Comparison of ENCODE assay signal across 1 fruit fly cellular context in genomic region chr3R:21112742-21113465, dm6.
TF ChIP-seq lines count a peak whose summit lies in the region.

No protein-coding gene starts in this region.

TF ChIP-seq in whole organism, embryonic, 481 proteins besides CTCF, POLR2A, EP300 and RAD21 (continued from another document and continues in another):
- TF ChIP-seq fd64A (GFP tag; optimal IDR thresholded peaks at IDR 0.05; lab: Kevin White, UChicago) (peak; percentile 88), gfzf (GFP tag; optimal IDR thresholded peaks at IDR 0.05; lab: Kevin White, UChicago) (no peak), Hsf (GFP tag; optimal IDR thresholded peaks at IDR 0.05; lab: Kevin White, UChicago) (peak; percentile 91), ttk (GFP tag; IDR thresholded peaks at IDR 0.05; lab: Robert Waterston, UW) (peak; percentile 75), CG17802 (tag; optimal IDR thresholded peaks at IDR 0.05; lab: Kevin White, UChicago) (peak; percentile 75), sc (optimal IDR thresholded peaks at IDR 0.05; lab: Kevin White, UChicago) (no peak), sc (GFP tag; optimal IDR thresholded peaks at IDR 0.05; lab: Kevin White, UChicago) (peak; percentile 72), CG13123 (GFP tag; optimal IDR thresholded peaks at IDR 0.05; lab: Kevin White, UChicago) (peak; percentile 80), Neu2 (GFP tag; optimal IDR thresholded peaks at IDR 0.05; lab: Kevin White, UChicago; ENCODE audit: borderline replicate concordance) (peak; percentile 27), cg (GFP tag; optimal IDR thresholded peaks at IDR 0.05; lab: Kevin White, UChicago) (no peak), slou (GFP tag; optimal IDR thresholded peaks at IDR 0.05; lab: Kevin White, UChicago) (peak; percentile 74), HLHmδ (GFP tag; optimal IDR thresholded peaks at IDR 0.05; lab: Kevin White, UChicago) (no peak), sim (GFP tag; IDR thresholded peaks at IDR 0.05; lab: Robert Waterston, UW) (peak; percentile 65; the same call in 1 of the 2 replicates), Dip3 (GFP tag; optimal IDR thresholded peaks at IDR 0.05; lab: Kevin White, UChicago) (peak; percentile 87), H15 (GFP tag; IDR thresholded peaks at IDR 0.05; lab: Robert Waterston, UW) (peak; percentile 84), ac (GFP tag; optimal IDR thresholded peaks at IDR 0.05; lab: Kevin White, UChicago) (peak; percentile 75), dm (GFP tag; optimal IDR thresholded peaks at IDR 0.05; lab: Kevin White, UChicago) (peak; percentile 81), Gug (GFP tag; IDR thresholded peaks at IDR 0.05; lab: Robert Waterston, UW) (peak; percentile 72; the same call in 3 of the 4 replicates), CG13287 (GFP tag; IDR thresholded peaks at IDR 0.05; lab: Robert Waterston, UW; ENCODE audit: partially characterized antibody) (no peak), GATAe (GFP tag; conservative IDR thresholded peaks at IDR 0.05; lab: Robert Waterston, UW) (peak; percentile 75), nerfin-2 (GFP tag; IDR thresholded peaks at IDR 0.05; lab: Robert Waterston, UW; ENCODE audit: partially characterized antibody) (no peak), CG16863 (GFP tag; optimal IDR thresholded peaks at IDR 0.05; lab: Kevin White, UChicago) (peak; percentile 87), zfh2 (GFP tag; optimal IDR thresholded peaks at IDR 0.05; lab: Kevin White, UChicago) (peak; percentile 85), Hey (tag; optimal IDR thresholded peaks at IDR 0.05; lab: Kevin White, UChicago) (peak; percentile 61), bbx (GFP tag; IDR thresholded peaks at IDR 0.05; lab: Robert Waterston, UW; ENCODE audit: partially characterized antibody) (no peak), Atf-2 (GFP tag; optimal IDR thresholded peaks at IDR 0.05; lab: Kevin White, UChicago) (peak; percentile 90), Taf1 (GFP tag; IDR thresholded peaks at IDR 0.05; lab: Robert Waterston, UW) (peak; percentile 52), CG16779 (GFP tag; IDR thresholded peaks at IDR 0.05; lab: Robert Waterston, UW) (peak; percentile 81), NC2α (GFP tag; optimal IDR thresholded peaks at IDR 0.05; lab: Kevin White, UChicago) (peak; percentile 73), CG15073 (GFP tag; optimal IDR thresholded peaks at IDR 0.05; lab: Kevin White, UChicago) (no peak), CG8924 (tag; optimal IDR thresholded peaks at IDR 0.05; lab: Kevin White, UChicago) (peak; percentile 90), Ssrp (tag; optimal IDR thresholded peaks at IDR 0.05; lab: Kevin White, UChicago) (peak; percentile 80), Med (GFP tag; lab: Kevin White, UChicago) (peak; percentile 99), pan (optimal IDR thresholded peaks at IDR 0.05; lab: Kevin White, UChicago) (no peak), pan (GFP tag; optimal IDR thresholded peaks at IDR 0.05 in 1 of 2, IDR thresholded peaks at IDR 0.05 in 1 of 2) (peak in 1 of 2 experiments; percentile 91), CG4360 (GFP tag; IDR thresholded peaks at IDR 0.05; lab: Robert Waterston, UW) (peak; percentile 51), CG7987 (GFP tag; optimal IDR thresholded peaks at IDR 0.05; lab: Kevin White, UChicago) (peak; percentile 93), CG10654 (GFP tag; optimal IDR thresholded peaks at IDR 0.05; lab: Kevin White, UChicago) (peak; percentile 59), Xbp1 (GFP tag; optimal IDR thresholded peaks at IDR 0.05; lab: Kevin White, UChicago) (peak; percentile 92), sqz (GFP tag; optimal IDR thresholded peaks at IDR 0.05; lab: Kevin White, UChicago) (no peak), CG31365 (tag; optimal IDR thresholded peaks at IDR 0.05; lab: Kevin White, UChicago) (peak; percentile 81), sisA (GFP tag; IDR thresholded peaks at IDR 0.05; lab: Robert Waterston, UW) (peak; percentile 80), CG8281 (tag; optimal IDR thresholded peaks at IDR 0.05; lab: Kevin White, UChicago) (peak; percentile 69), dan (GFP tag; IDR thresholded peaks at IDR 0.05; lab: Robert Waterston, UW) (peak; percentile 47; the same call in 1 of the 2 replicates), Mad (GFP tag; optimal IDR thresholded peaks at IDR 0.05; lab: Kevin White, UChicago) (peak; percentile 82), abd-A (tag; optimal IDR thresholded peaks at IDR 0.05; lab: Kevin White, UChicago) (no peak), CG17385 (GFP tag; optimal IDR thresholded peaks at IDR 0.05; lab: Kevin White, UChicago) (peak; percentile 83), bowl (GFP tag; IDR thresholded peaks at IDR 0.05; lab: Robert Waterston, UW) (peak; percentile 70), CG17359 (tag; optimal IDR thresholded peaks at IDR 0.05; lab: Kevin White, UChicago) (peak; percentile 89), maf-S (GFP tag; optimal IDR thresholded peaks at IDR 0.05; lab: Kevin White, UChicago) (peak; percentile 85), run (tag; optimal IDR thresholded peaks at IDR 0.05; lab: Kevin White, UChicago) (peak; percentile 81), CG1233 (GFP tag; optimal IDR thresholded peaks at IDR 0.05; lab: Kevin White, UChicago) (peak; percentile 67), fd102C (GFP tag; optimal IDR thresholded peaks at IDR 0.05; lab: Kevin White, UChicago) (peak; percentile 78), pb (GFP tag; optimal IDR thresholded peaks at IDR 0.05; lab: Kevin White, UChicago) (peak; percentile 88), CG7271 (tag; optimal IDR thresholded peaks at IDR 0.05; lab: Kevin White, UChicago) (peak; percentile 42), row (GFP tag; IDR thresholded peaks at IDR 0.05; lab: Robert Waterston, UW) (peak; percentile 88), psq (GFP tag; optimal IDR thresholded peaks at IDR 0.05; lab: Kevin White, UChicago) (peak; percentile 61), chif (GFP tag; optimal IDR thresholded peaks at IDR 0.05; lab: Kevin White, UChicago) (peak; percentile 88 to 90), CG2678 (tag; optimal IDR thresholded peaks at IDR 0.05; lab: Kevin White, UChicago) (no peak), sima (GFP tag; optimal IDR thresholded peaks at IDR 0.05; lab: Kevin White, UChicago) (peak; percentile 82), CG12071 (GFP tag; optimal IDR thresholded peaks at IDR 0.05; lab: Kevin White, UChicago) (peak; percentile 54), trh (GFP tag; optimal IDR thresholded peaks at IDR 0.05; lab: Kevin White, UChicago) (peak; percentile 68), Ets97D (GFP tag; optimal IDR thresholded peaks at IDR 0.05; lab: Kevin White, UChicago) (peak; percentile 68), CG13624 (GFP tag; optimal IDR thresholded peaks at IDR 0.05; lab: Kevin White, UChicago) (peak; percentile 87), NFAT (GFP tag; IDR thresholded peaks at IDR 0.05; lab: Robert Waterston, UW) (peak; percentile 76), ftz-f1 (GFP tag; optimal IDR thresholded peaks at IDR 0.05; lab: Kevin White, UChicago) (no peak), disco-r (GFP tag; optimal IDR thresholded peaks at IDR 0.05; lab: Kevin White, UChicago) (peak; percentile 76), CG3407 (GFP tag; optimal IDR thresholded peaks at IDR 0.05; lab: Kevin White, UChicago) (peak; percentile 90), sug (tag; optimal IDR thresholded peaks at IDR 0.05; lab: Kevin White, UChicago) (peak; percentile 61), da (GFP tag; optimal IDR thresholded peaks at IDR 0.05; lab: Kevin White, UChicago) (peak; percentile 44), MBD-R2 (GFP tag; IDR thresholded peaks at IDR 0.05; lab: Robert Waterston, UW) (peak; percentile 60; the same call in 1 of the 2 replicates), dmrt99B (tag; optimal IDR thresholded peaks at IDR 0.05; lab: Kevin White, UChicago) (peak; percentile 90), Myb (GFP tag; optimal IDR thresholded peaks at IDR 0.05; lab: Kevin White, UChicago) (peak; percentile 77), CG11093 (GFP tag; IDR thresholded peaks at IDR 0.05; lab: Robert Waterston, UW) (peak; percentile 68; the same call in 2 of the 3 replicates), nau (GFP tag; optimal IDR thresholded peaks at IDR 0.05; lab: Kevin White, UChicago) (peak; percentile 82), B-H1 (GFP tag; IDR thresholded peaks at IDR 0.05; lab: Robert Waterston, UW) (peak; percentile 86), z (GFP tag; IDR thresholded peaks at IDR 0.05; lab: Robert Waterston, UW) (no peak), knrl (GFP tag; IDR thresholded peaks at IDR 0.05; lab: Robert Waterston, UW; ENCODE audit: partially characterized antibody) (no peak), Bdp1 (GFP tag; optimal IDR thresholded peaks at IDR 0.05; lab: Kevin White, UChicago) (peak; percentile 78), Rx (GFP tag; IDR thresholded peaks at IDR 0.05; lab: Robert Waterston, UW) (peak; percentile 76), repo (GFP tag; optimal IDR thresholded peaks at IDR 0.05; lab: Kevin White, UChicago) (peak; percentile 87), dpn (GFP tag; optimal IDR thresholded peaks at IDR 0.05; lab: Kevin White, UChicago) (peak; percentile 90), cato (GFP tag; optimal IDR thresholded peaks at IDR 0.05; lab: Kevin White, UChicago; ENCODE audit: borderline replicate concordance) (peak; percentile 73), CG32767 (GFP tag; IDR thresholded peaks at IDR 0.05; lab: Robert Waterston, UW) (peak; percentile 71; the same call in 1 of the 2 replicates), Stat92E (GFP tag; optimal IDR thresholded peaks at IDR 0.05; lab: Kevin White, UChicago) (no peak), Trl (optimal IDR thresholded peaks at IDR 0.05; lab: Kevin White, UChicago) (peak in 1 of 2 experiments; percentile 39), Trl (GFP tag; optimal IDR thresholded peaks at IDR 0.05; lab: Kevin White, UChicago) (peak; percentile 88), lab (GFP tag; optimal IDR thresholded peaks at IDR 0.05; lab: Kevin White, UChicago) (no peak), tup (GFP tag; optimal IDR thresholded peaks at IDR 0.05; lab: Kevin White, UChicago) (peak; percentile 84), CG4730 (GFP tag; IDR thresholded peaks at IDR 0.05; lab: Robert Waterston, UW) (peak; percentile 85), CG17186 (GFP tag; optimal IDR thresholded peaks at IDR 0.05; lab: Kevin White, UChicago) (peak; percentile 58), Hr3 (GFP tag; optimal IDR thresholded peaks at IDR 0.05; lab: Kevin White, UChicago) (peak; percentile 80), CG3065 (GFP tag; optimal IDR thresholded peaks at IDR 0.05; lab: Kevin White, UChicago) (peak; percentile 78), CG12659 (GFP tag; optimal IDR thresholded peaks at IDR 0.05; lab: Kevin White, UChicago) (peak; percentile 86), CG13296 (GFP tag; optimal IDR thresholded peaks at IDR 0.05; lab: Kevin White, UChicago) (peak; percentile 79), btn (GFP tag; optimal IDR thresholded peaks at IDR 0.05; lab: Kevin White, UChicago) (peak; percentile 87), org-1 (GFP tag; optimal IDR thresholded peaks at IDR 0.05; lab: Kevin White, UChicago) (peak; percentile 89), Sry-δ (GFP tag; optimal IDR thresholded peaks at IDR 0.05; lab: Kevin White, UChicago) (peak; percentile 59), toy (GFP tag; IDR thresholded peaks at IDR 0.05; lab: Robert Waterston, UW) (peak; percentile 68), CG12155 (GFP tag; optimal IDR thresholded peaks at IDR 0.05; lab: Kevin White, UChicago) (peak; percentile 79), jumu (GFP tag; optimal IDR thresholded peaks at IDR 0.05; lab: Kevin White, UChicago) (peak; percentile 90), Tbp (GFP tag; optimal IDR thresholded peaks at IDR 0.05; lab: Kevin White, UChicago) (no peak), CG2120 (GFP tag; optimal IDR thresholded peaks at IDR 0.05; lab: Kevin White, UChicago) (peak; percentile 93), CG7963 (GFP tag; IDR thresholded peaks at IDR 0.05; lab: Robert Waterston, UW; ENCODE audit: partially characterized antibody) (no peak), HLH54F (GFP tag; optimal IDR thresholded peaks at IDR 0.05; lab: Kevin White, UChicago) (peak; percentile 88), Atf6 (GFP tag; IDR thresholded peaks at IDR 0.05; lab: Robert Waterston, UW) (peak; percentile 89), B-H2 (GFP tag; optimal IDR thresholded peaks at IDR 0.05; lab: Kevin White, UChicago) (peak; percentile 63), Lpt (GFP tag; optimal IDR thresholded peaks at IDR 0.05; lab: Kevin White, UChicago) (no peak), Awh (GFP tag; IDR thresholded peaks at IDR 0.05; lab: Robert Waterston, UW) (peak; percentile 89), Usf (GFP tag; optimal IDR thresholded peaks at IDR 0.05; lab: Kevin White, UChicago) (peak; percentile 44), CG3995 (GFP tag; optimal IDR thresholded peaks at IDR 0.05; lab: Kevin White, UChicago) (peak; percentile 39), CG13775 (GFP tag; optimal IDR thresholded peaks at IDR 0.05; lab: Kevin White, UChicago) (peak; percentile 72), inv (GFP tag; IDR thresholded peaks at IDR 0.05; lab: Robert Waterston, UW; ENCODE audit: partially characterized antibody) (no peak), wek (GFP tag; optimal IDR thresholded peaks at IDR 0.05; lab: Kevin White, UChicago) (peak; percentile 86), CG2712 (tag; optimal IDR thresholded peaks at IDR 0.05; lab: Kevin White, UChicago) (peak; percentile 93), unpg (GFP tag; optimal IDR thresholded peaks at IDR 0.05; lab: Kevin White, UChicago) (peak; percentile 92), Side (GFP tag; optimal IDR thresholded peaks at IDR 0.05; lab: Kevin White, UChicago) (peak; percentile 87), CG7372 (GFP tag; IDR thresholded peaks at IDR 0.05; lab: Robert Waterston, UW) (peak; percentile 69; the same call in 1 of the 2 replicates), bcd (GFP tag; optimal IDR thresholded peaks at IDR 0.05; lab: Kevin White, UChicago) (peak; percentile 78), Fer3 (tag; optimal IDR thresholded peaks at IDR 0.05; lab: Kevin White, UChicago) (peak; percentile 90), zf30C (GFP tag; optimal IDR thresholded peaks at IDR 0.05; lab: Kevin White, UChicago) (peak; percentile 88), CG2875 (GFP tag; optimal IDR thresholded peaks at IDR 0.05; lab: Kevin White, UChicago) (peak; percentile 89), Bteb2 (GFP tag; optimal IDR thresholded peaks at IDR 0.05; lab: Kevin White, UChicago) (peak; percentile 89), tx (GFP tag; optimal IDR thresholded peaks at IDR 0.05; lab: Kevin White, UChicago) (peak; percentile 85), CG12391 (tag; optimal IDR thresholded peaks at IDR 0.05; lab: Kevin White, UChicago) (peak; percentile 91), Hmr (GFP tag; optimal IDR thresholded peaks at IDR 0.05; lab: Kevin White, UChicago) (peak; percentile 90), seq (GFP tag; IDR thresholded peaks at IDR 0.05; lab: Robert Waterston, UW) (peak; percentile 80), HmgD (GFP tag; optimal IDR thresholded peaks at IDR 0.05; lab: Kevin White, UChicago) (peak; percentile 90), CG1024 (GFP tag; IDR thresholded peaks at IDR 0.05; lab: Robert Waterston, UW) (peak; percentile 74), Gsc (GFP tag; IDR thresholded peaks at IDR 0.05; lab: Robert Waterston, UW) (0 out of 2 replicates have a peak, but pooled peaks have one; percentile 24)
